Worm (Caenorhabditis elegans) whole organism, young adult: ENCODE results near the gene best-23.

Source experiments
- B0035.1 ChIP-seq: sonication (generic microtip); optimal IDR thresholded peaks from 2 replicates; lab custom pipeline; 2016; ENCODE audit warnings: missing genetic modification characterization, mild to moderate bottlenecking, missing compliant biosample characterization, missing genotype, missing genetic modification reagents
- hmg-1.2 ChIP-seq: fragments of 200-800 bp; sonication (Bioruptor generic); IDR thresholded peaks from 2 replicates; pipeline ENCODE4 v1.3.6; 2022; ENCODE audit warnings: missing genetic modification reagents, missing genetic modification characterization, missing compliant biosample characterization
- lir-1 ChIP-seq: fragments of 200-800 bp; sonication (Bioruptor generic); conservative IDR thresholded peaks from 2 replicates; pipeline ENCODE4 v1.3.6; 2022; ENCODE audit warnings: missing genetic modification reagents, missing genetic modification characterization, missing compliant biosample characterization
- nhr-90 ChIP-seq: sonication (generic microtip); optimal IDR thresholded peaks from 2 replicates; lab custom pipeline; 2016; ENCODE audit warnings: missing genotype, mild to moderate bottlenecking, missing genetic modification characterization, missing compliant biosample characterization
- rcor-1 ChIP-seq: fragments of 200-800 bp; sonication (Bioruptor generic); IDR thresholded peaks from 2 replicates; pipeline ENCODE4 v1.3.6; 2022; ENCODE audit warnings: missing genetic modification reagents, missing genetic modification characterization, missing compliant biosample characterization
- ztf-3 ChIP-seq: fragments of 200-800 bp; sonication (Bioruptor generic); optimal IDR thresholded peaks from 2 replicates; lab custom pipeline; 2018; ENCODE audit warnings: mild to moderate bottlenecking, missing genetic modification characterization, missing compliant biosample characterization

- TF ChIP-seq nhr-90 (tag; lab: Kevin White, UChicago) (no peak), hmg-1.2 (no peak), ztf-3 (GFP tag; lab: Kevin White, UChicago) (no peak), rcor-1 (GFP tag; lab: Robert Waterston, UW) (no peak), lir-1 (no peak), B0035.1 (no peak)
Observed at ce11 chrII:7911015-7911414, 3.6 kb upstream of the best-23 start, which contains the start of gene ZK675.4.
